Worm (Caenorhabditis elegans) whole organism, young adult: ENCODE data around the gene H10D18.5.

ENCODE experiments used
- B0035.1 ChIP-seq: sonication (generic microtip); optimal IDR thresholded peaks from 2 replicates; lab custom pipeline; 2016; ENCODE audit warnings: missing genetic modification characterization, mild to moderate bottlenecking, missing compliant biosample characterization, missing genotype, missing genetic modification reagents
- attf-6 ChIP-seq: fragments of 200-800 bp; sonication (Bioruptor generic); IDR thresholded peaks from 2 replicates; pipeline ENCODE4 v1.3.6; 2022; ENCODE audit warnings: missing genetic modification reagents, missing genetic modification characterization, missing compliant biosample characterization
- chd-7 ChIP-seq: sonication (generic microtip); optimal IDR thresholded peaks from 2 replicates; lab custom pipeline; 2016; ENCODE audit warnings: mild to moderate bottlenecking, missing genetic modification characterization, moderate library complexity, missing compliant biosample characterization
- let-607 ChIP-seq, 2 experiments: fragments of 200-800 bp in 1 of 2; sonication (Bioruptor generic) in 1 of 2; sonication (generic microtip) in 1 of 2; optimal IDR thresholded peaks; 2 replicates each; lab custom pipeline; 2016 to 2018; ENCODE audit warnings: mild to moderate bottlenecking in 2 of 2, missing compliant biosample characterization in 2 of 2, missing genetic modification characterization in 2 of 2, moderate library complexity in 2 of 2, missing genotype in 1 of 2

ce11 chrV:3865273-3865672 is 33.8 kb upstream of the H10D18.5 start:
- TF ChIP-seq B0035.1 (tag; lab: Kevin White, UChicago), result no peak
- TF ChIP-seq let-607 (tag; optimal IDR thresholded peaks at IDR 0.05; lab: Kevin White, UChicago), result no peak
- TF ChIP-seq attf-6 (GFP tag; lab: Robert Waterston, UW), result no peak
- TF ChIP-seq chd-7, result no peak
